Fruit fly (Drosophila melanogaster): Measurements from ENCODE around the gene caps.
A peak's percentile ranks its signal among the peaks of the same experiment; 100 is the strongest.

Gene caps

DNA sequence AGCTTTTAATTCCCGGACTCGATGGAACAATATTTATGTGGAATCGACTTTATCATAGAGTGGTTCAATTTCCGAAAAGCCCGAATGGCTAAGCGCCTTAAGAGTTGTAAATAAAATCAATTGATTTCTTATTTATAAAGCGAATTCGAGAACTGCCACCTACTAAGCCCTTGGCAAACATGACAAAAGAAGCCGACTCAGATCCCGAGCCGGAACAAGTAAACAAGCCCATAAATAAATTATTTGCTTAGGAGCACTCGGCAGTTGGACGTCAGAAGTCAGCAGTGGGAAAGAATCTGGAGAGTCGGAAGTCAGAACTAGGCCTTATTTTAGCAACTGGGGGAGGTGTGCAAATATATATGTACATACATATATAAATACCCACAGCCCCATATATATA lies 31.1 kb downstream of the caps start:
- TF ChIP-seq Hr96 (GFP tag; optimal IDR thresholded peaks at IDR 0.05) (no peak), CG14711 (tag; optimal IDR thresholded peaks at IDR 0.05) (no peak), Crg-1 (GFP tag; optimal IDR thresholded peaks at IDR 0.05) (no peak), CG5204 (GFP tag; optimal IDR thresholded peaks at IDR 0.05) (no peak), Mnt (GFP tag; optimal IDR thresholded peaks at IDR 0.05) (no peak), CG7045 (GFP tag; optimal IDR thresholded peaks at IDR 0.05) (no peak), Clk (GFP tag; optimal IDR thresholded peaks at IDR 0.05) (no peak), ovo (GFP tag; optimal IDR thresholded peaks at IDR 0.05) (no peak), kay (GFP tag; ENCODE audit: borderline replicate concordance) (no peak)

DNA sequence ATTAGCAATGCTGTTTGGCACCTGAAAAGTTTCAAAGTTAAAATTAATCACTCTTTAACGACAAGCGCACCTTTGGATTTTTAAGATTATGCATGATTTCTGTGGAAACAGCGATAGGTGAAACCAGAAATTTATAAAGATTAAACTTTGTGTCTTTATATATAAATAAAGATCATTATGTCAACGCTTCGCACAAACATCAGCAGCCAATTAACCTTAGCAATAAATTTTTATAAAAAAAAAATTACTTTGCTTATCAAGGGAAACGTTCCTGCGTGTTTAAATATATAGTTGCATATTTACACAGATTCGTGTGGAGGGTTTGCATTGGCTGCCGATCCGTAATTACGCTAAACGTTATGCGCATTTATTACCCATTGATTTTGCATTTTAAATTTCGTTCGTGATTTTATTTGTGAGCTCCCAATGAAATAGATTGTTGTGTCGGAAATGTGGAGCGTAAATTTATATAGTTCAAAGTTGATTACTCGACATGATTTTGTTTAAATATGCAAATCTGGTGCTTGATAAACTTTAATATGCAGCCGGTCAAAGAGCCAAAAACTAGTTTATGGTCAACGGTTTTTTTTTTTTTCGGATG lies 32.3 kb downstream of the caps start:
- TF ChIP-seq bab1 (GFP tag; optimal IDR thresholded peaks at IDR 0.05) (no peak), CG12768 (GFP tag; optimal IDR thresholded peaks at IDR 0.05) (no peak), CG14711 (tag; optimal IDR thresholded peaks at IDR 0.05) (no peak), CG5204 (GFP tag; optimal IDR thresholded peaks at IDR 0.05) (no peak), tj (GFP tag; optimal IDR thresholded peaks at IDR 0.05) (peak; percentile 17)

- TF ChIP-seq tj (GFP tag; optimal IDR thresholded peaks at IDR 0.05) (peak; percentile 23), CG11617 (GFP tag; optimal IDR thresholded peaks at IDR 0.05) (no peak)
Observed at dm6 chr3L:13262250-13262649, 33.8 kb downstream of the caps start.

DNA sequence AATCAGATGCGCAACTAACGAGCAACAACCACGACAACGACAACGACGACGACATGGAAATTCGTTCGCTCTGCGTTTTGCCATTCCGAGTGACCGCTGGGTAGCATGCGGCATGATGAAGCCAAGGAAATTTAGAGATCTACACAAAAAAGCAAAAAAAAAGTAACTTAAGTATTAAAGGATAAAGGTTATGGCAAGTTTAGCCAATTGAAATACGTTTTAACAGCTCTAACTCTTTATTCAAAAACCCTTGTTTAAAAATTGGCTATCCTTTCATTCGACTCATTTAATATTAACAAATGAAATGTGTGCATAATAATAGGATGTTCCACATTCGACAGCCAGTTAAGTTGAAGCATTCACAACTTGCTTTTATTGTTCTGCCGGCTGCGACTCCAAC lies 35.3 kb downstream of the caps start:
- TF ChIP-seq CG5204 (GFP tag; optimal IDR thresholded peaks at IDR 0.05) (no peak), CG11617 (GFP tag; optimal IDR thresholded peaks at IDR 0.05) (no peak), CG7101 (tag; optimal IDR thresholded peaks at IDR 0.05) (no peak), bab1 (GFP tag; optimal IDR thresholded peaks at IDR 0.05) (no peak), cnc (optimal IDR thresholded peaks at IDR 0.05) (no peak), ovo (GFP tag; optimal IDR thresholded peaks at IDR 0.05) (no peak), Mnt (GFP tag; optimal IDR thresholded peaks at IDR 0.05) (no peak), CG14711 (tag; optimal IDR thresholded peaks at IDR 0.05) (no peak), kay (GFP tag; ENCODE audit: borderline replicate concordance) (no peak)

DNA sequence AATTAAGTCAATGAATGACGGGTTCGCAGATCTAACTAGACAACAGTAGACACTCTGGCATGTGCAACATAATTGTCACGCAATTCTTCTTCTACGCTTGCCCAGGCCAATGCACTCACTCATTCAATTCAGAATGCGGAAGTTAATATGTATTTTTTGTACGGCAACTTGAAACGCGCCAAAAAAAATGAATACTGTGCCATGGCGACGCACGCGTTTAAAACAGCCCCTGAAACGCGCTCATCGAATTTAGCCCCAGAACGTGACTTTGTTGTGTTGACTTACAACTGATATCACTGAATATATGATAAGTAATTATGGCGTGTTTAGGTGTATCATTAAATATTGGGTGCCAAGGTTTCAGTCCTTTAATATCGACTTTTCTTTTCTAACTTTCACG lies 37.6 kb downstream of the caps start:
- TF ChIP-seq CG33017 (tag; optimal IDR thresholded peaks at IDR 0.05) (no peak), CG14711 (tag; optimal IDR thresholded peaks at IDR 0.05) (no peak), CG7101 (tag; optimal IDR thresholded peaks at IDR 0.05) (no peak), pad (GFP tag; optimal IDR thresholded peaks at IDR 0.05) (no peak), cnc (optimal IDR thresholded peaks at IDR 0.05) (no peak), toe (GFP tag; optimal IDR thresholded peaks at IDR 0.05) (no peak), Crg-1 (GFP tag; optimal IDR thresholded peaks at IDR 0.05) (no peak), bab1 (GFP tag; optimal IDR thresholded peaks at IDR 0.05) (no peak), Mnt (GFP tag; optimal IDR thresholded peaks at IDR 0.05) (no peak), CG11617 (GFP tag; optimal IDR thresholded peaks at IDR 0.05) (no peak), CG5204 (GFP tag; optimal IDR thresholded peaks at IDR 0.05) (no peak), CG12768 (GFP tag; optimal IDR thresholded peaks at IDR 0.05) (no peak), CG1620 (GFP tag; optimal IDR thresholded peaks at IDR 0.05) (no peak), ovo (GFP tag; optimal IDR thresholded peaks at IDR 0.05) (no peak), tj (GFP tag; optimal IDR thresholded peaks at IDR 0.05) (no peak), cic (GFP tag; optimal IDR thresholded peaks at IDR 0.05) (no peak), kay (GFP tag; ENCODE audit: borderline replicate concordance) (no peak)

DNA sequence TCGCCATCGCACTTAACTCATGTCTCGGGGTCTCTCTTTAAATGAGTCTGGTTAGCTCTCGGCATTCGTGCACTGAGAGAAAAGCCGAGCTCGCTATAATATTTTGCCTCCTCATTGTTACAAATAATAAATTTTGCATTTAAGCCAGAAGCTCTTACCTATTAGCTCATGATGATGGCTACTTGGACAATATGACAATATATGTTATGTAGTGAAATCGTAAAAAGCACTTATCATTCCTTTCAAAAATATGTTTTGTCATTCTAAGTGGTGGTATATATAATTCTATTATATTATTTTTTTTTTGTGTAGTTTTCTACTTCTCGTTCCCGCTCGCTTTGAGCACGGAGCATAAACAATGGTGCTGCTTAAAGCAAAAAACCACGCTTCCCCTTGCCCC lies 38.8 kb downstream of the caps start:
- TF ChIP-seq CG1620 (GFP tag; optimal IDR thresholded peaks at IDR 0.05) (no peak), bab1 (GFP tag; optimal IDR thresholded peaks at IDR 0.05) (peak; percentile 21), CG11617 (GFP tag; optimal IDR thresholded peaks at IDR 0.05) (no peak)

DNA sequence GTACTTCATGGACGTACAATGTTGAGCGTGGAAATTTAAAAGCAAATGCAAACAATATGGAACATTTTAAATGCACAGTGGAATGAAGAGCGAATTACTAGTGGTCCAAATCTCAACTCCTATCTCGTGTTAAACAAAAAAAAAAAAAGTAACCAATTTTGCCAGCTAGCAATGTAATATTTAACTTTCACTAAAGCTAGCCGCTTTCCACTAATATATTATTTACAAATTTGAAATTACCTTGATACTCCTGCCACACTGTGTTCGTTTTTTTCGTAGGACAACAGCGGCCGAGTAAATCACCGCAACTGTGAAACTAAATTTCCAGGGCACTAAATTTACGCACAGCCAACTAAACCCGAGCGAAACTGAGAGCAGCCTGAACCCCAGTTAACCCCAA lies 39.4 kb downstream of the caps start:
- TF ChIP-seq CG33017 (tag; optimal IDR thresholded peaks at IDR 0.05) (no peak), CG7101 (tag; optimal IDR thresholded peaks at IDR 0.05) (no peak), pad (GFP tag; optimal IDR thresholded peaks at IDR 0.05) (no peak), Mnt (GFP tag; optimal IDR thresholded peaks at IDR 0.05) (no peak), Hr96 (GFP tag; optimal IDR thresholded peaks at IDR 0.05) (no peak), Crg-1 (GFP tag; optimal IDR thresholded peaks at IDR 0.05) (no peak), cnc (optimal IDR thresholded peaks at IDR 0.05) (no peak), bab1 (GFP tag; optimal IDR thresholded peaks at IDR 0.05) (no peak), kay (GFP tag; ENCODE audit: borderline replicate concordance) (no peak), ovo (GFP tag; optimal IDR thresholded peaks at IDR 0.05) (no peak)

dm6 chr3L:13271282-13271681 lies 42.8 kb downstream of the caps start:
- no peak for TF ChIP-seq cnc (optimal IDR thresholded peaks at IDR 0.05)
- no peak for TF ChIP-seq CG11617 (GFP tag; optimal IDR thresholded peaks at IDR 0.05)
- no peak for TF ChIP-seq Mnt (GFP tag; optimal IDR thresholded peaks at IDR 0.05)
- no peak for TF ChIP-seq CG33017 (tag; optimal IDR thresholded peaks at IDR 0.05)
- no peak for TF ChIP-seq CG7101 (tag; optimal IDR thresholded peaks at IDR 0.05)
- TF ChIP-seq Clk (GFP tag; optimal IDR thresholded peaks at IDR 0.05), result no peak
- no peak for TF ChIP-seq toe (GFP tag; optimal IDR thresholded peaks at IDR 0.05)
- TF ChIP-seq CG12768 (GFP tag; optimal IDR thresholded peaks at IDR 0.05), result no peak
- TF ChIP-seq Hr96 (GFP tag; optimal IDR thresholded peaks at IDR 0.05), result no peak
- no peak for TF ChIP-seq CG7045 (GFP tag; optimal IDR thresholded peaks at IDR 0.05)
- no peak for TF ChIP-seq cic (GFP tag; optimal IDR thresholded peaks at IDR 0.05)
- no peak for TF ChIP-seq pad (GFP tag; optimal IDR thresholded peaks at IDR 0.05)
- no peak for TF ChIP-seq CG1620 (GFP tag; optimal IDR thresholded peaks at IDR 0.05)
- no peak for TF ChIP-seq tj (GFP tag; optimal IDR thresholded peaks at IDR 0.05)
- TF ChIP-seq kay (GFP tag; ENCODE audit: borderline replicate concordance), result no peak
